Worm (Caenorhabditis elegans): ENCODE data around the gene ZK546.2.

- TF ChIP-seq ztf-11 (tag; optimal IDR thresholded peaks at IDR 0.05) = no peak
- no peak for TF ChIP-seq zag-1 (tag; optimal IDR thresholded peaks at IDR 0.05)
- TF ChIP-seq ama-1 (optimal IDR thresholded peaks at IDR 0.05) = no peak
- TF ChIP-seq sea-2 (GFP tag; optimal IDR thresholded peaks at IDR 0.05) = no peak
- no peak for TF ChIP-seq jun-1 (tag; optimal IDR thresholded peaks at IDR 0.05)
- TF ChIP-seq nhr-67 (tag; optimal IDR thresholded peaks at IDR 0.05) = no peak
- no peak for TF ChIP-seq fkh-2 (tag; optimal IDR thresholded peaks at IDR 0.05)
Measured at ce11 chrII:4924729-4925128, 21.1 kb upstream of the ZK546.2 start.
